Fruit fly (Drosophila melanogaster) whole organism, wandering third instar larva: ENCODE results near the gene CG43407.

Experiments
- Abd-B ChIP-seq: fragments of >200 bp; optimal IDR thresholded peaks from 2 replicates; lab custom pipeline; 2017; ENCODE audit warnings: missing biosample characterization, missing genetic modification characterization
- CG32264 ChIP-seq: fragments of 200-800 bp; sonication (Bioruptor generic); optimal IDR thresholded peaks from 2 replicates; lab custom pipeline; 2016; ENCODE audit warnings: missing biosample characterization, missing genetic modification characterization
- CG9705 ChIP-seq: fragments of 200-800 bp; sonication (Bioruptor generic); optimal IDR thresholded peaks from 2 replicates; lab custom pipeline; 2018; ENCODE audit warnings: missing biosample characterization, mild to moderate bottlenecking, missing genetic modification characterization
- CrebA ChIP-seq: fragments of 200-800 bp; sonication (Bioruptor generic); optimal IDR thresholded peaks from 2 replicates; lab custom pipeline; 2016; ENCODE audit warnings: missing biosample characterization, mild to moderate bottlenecking, missing genetic modification characterization, borderline replicate concordance
- Dfd ChIP-seq: fragments of >200 bp; optimal IDR thresholded peaks from 2 replicates; lab custom pipeline; 2017; ENCODE audit warnings: missing biosample characterization, missing genetic modification characterization
- GATAd ChIP-seq: sonication (Bioruptor generic); optimal IDR thresholded peaks from 2 replicates; lab custom pipeline; 2016; ENCODE audit warnings: missing biosample characterization, missing genetic modification characterization
- Hnf4 ChIP-seq: fragments of 200-800 bp; sonication (Bioruptor generic); optimal IDR thresholded peaks from 2 replicates; lab custom pipeline; 2016; ENCODE audit warnings: missing biosample characterization, mild to moderate bottlenecking, missing genetic modification characterization
- Hr83 ChIP-seq: fragments of 200-300 bp; sonication (Bioruptor generic); optimal IDR thresholded peaks from 2 replicates; lab custom pipeline; 2016; ENCODE audit warnings: missing biosample characterization, mild to moderate bottlenecking, missing genetic modification characterization, moderate library complexity; ENCODE audit not compliant: poor library complexity, severe bottlenecking
- Jra ChIP-seq: sonication (Bioruptor generic); optimal IDR thresholded peaks from 2 replicates; lab custom pipeline; 2016; ENCODE audit warnings: missing biosample characterization, missing genetic modification characterization
- Mio ChIP-seq: sonication (Bioruptor generic); optimal IDR thresholded peaks from 2 replicates; lab custom pipeline; 2016; ENCODE audit warnings: missing biosample characterization, missing genetic modification characterization
- Myc ChIP-seq: fragments of >200 bp; optimal IDR thresholded peaks from 2 replicates; lab custom pipeline; 2017
- N ChIP-seq: fragments of >200 bp; optimal IDR thresholded peaks from 2 replicates; lab custom pipeline; 2018; ENCODE audit warnings: missing biosample characterization, missing external identifiers, missing genetic modification characterization
- OdsH ChIP-seq: fragments of 200-800 bp; sonication (Bioruptor generic); optimal IDR thresholded peaks from 2 replicates; lab custom pipeline; 2016; ENCODE audit warnings: missing biosample characterization, mild to moderate bottlenecking, missing genetic modification characterization
- Rel ChIP-seq, 2 experiments: fragments of 200-800 bp; sonication (Bioruptor generic) in 1 of 2; optimal IDR thresholded peaks; 2 replicates in 1 of 2; 3 replicates in 1 of 2; lab custom pipeline; 2016 to 2019; ENCODE audit warnings: mild to moderate bottlenecking in 2 of 2, missing biosample characterization in 2 of 2, missing genetic modification characterization in 2 of 2, moderate library complexity in 1 of 2
- Sp1 ChIP-seq: fragments of 200-800 bp; sonication (Bioruptor generic); optimal IDR thresholded peaks from 3 replicates; lab custom pipeline; 2019; ENCODE audit warnings: missing biosample characterization, mild to moderate bottlenecking, missing genetic modification characterization, moderate library complexity
- br ChIP-seq: fragments of 200-800 bp; sonication (Bioruptor generic); optimal IDR thresholded peaks from 2 replicates; lab custom pipeline; 2016; ENCODE audit warnings: missing biosample characterization, missing genetic modification characterization
- brk ChIP-seq: fragments of 200-800 bp; sonication (Bioruptor generic); optimal IDR thresholded peaks from 2 replicates; lab custom pipeline; 2016; ENCODE audit warnings: missing biosample characterization, mild to moderate bottlenecking, missing genetic modification characterization
- dl ChIP-seq, 2 experiments: fragments of 175-275, 200-275 bp in 1 of 2; fragments of 200-275 bp in 1 of 2; sonication (Bioruptor generic); optimal IDR thresholded peaks; lab custom pipeline; 2018; ENCODE audit warnings: mild to moderate bottlenecking in 2 of 2, missing biosample characterization in 2 of 2, missing genetic modification characterization in 2 of 2, moderate library complexity in 2 of 2; ENCODE audit not compliant: partially characterized antibody in 2 of 2, insufficient read depth in 1 of 2
- dmrt93B ChIP-seq: fragments of 200-800 bp; sonication (Bioruptor generic); optimal IDR thresholded peaks from 2 replicates; lab custom pipeline; 2018; ENCODE audit warnings: missing biosample characterization, mild to moderate bottlenecking, missing genetic modification characterization
- dsf ChIP-seq: sonication (Bioruptor generic); optimal IDR thresholded peaks from 2 replicates; lab custom pipeline; 2016; ENCODE audit warnings: missing biosample characterization, missing genetic modification characterization, borderline replicate concordance
- ey ChIP-seq: fragments of 200-800 bp; sonication (Bioruptor generic); optimal IDR thresholded peaks from 2 replicates; lab custom pipeline; 2016; ENCODE audit warnings: missing biosample characterization, missing genetic modification characterization
- foxo ChIP-seq, 2 experiments: fragments of 200-800 bp; sonication (Bioruptor generic); optimal IDR thresholded peaks; 2 replicates in 1 of 2; 3 replicates in 1 of 2; lab custom pipeline; 2016 to 2017; ENCODE audit warnings: missing biosample characterization in 2 of 2, missing genetic modification characterization in 2 of 2
- fru ChIP-seq: fragments of 200-800 bp; sonication (Bioruptor generic); optimal IDR thresholded peaks from 3 replicates; lab custom pipeline; 2016; ENCODE audit warnings: missing biosample characterization, mild to moderate bottlenecking, missing genetic modification characterization
- h ChIP-seq: fragments of 200-800 bp; sonication (Bioruptor generic); optimal IDR thresholded peaks from 3 replicates; lab custom pipeline; 2016; ENCODE audit warnings: missing biosample characterization, mild to moderate bottlenecking, missing genetic modification characterization
- jim ChIP-seq: fragments of 175-275, 200-325 bp; sonication (Bioruptor generic); optimal IDR thresholded peaks from 2 replicates; lab custom pipeline; 2016; ENCODE audit warnings: missing biosample characterization, mild to moderate bottlenecking, missing genetic modification characterization
- lola ChIP-seq: fragments of >200 bp; optimal IDR thresholded peaks from 2 replicates; lab custom pipeline; 2017; ENCODE audit warnings: missing biosample characterization, missing genetic modification characterization
- pan ChIP-seq: fragments of >200 bp; optimal IDR thresholded peaks from 2 replicates; lab custom pipeline; 2017
- psq ChIP-seq: fragments of 200-800 bp; sonication (Bioruptor generic); optimal IDR thresholded peaks from 3 replicates; lab custom pipeline; 2017; ENCODE audit warnings: missing biosample characterization, mild to moderate bottlenecking, missing genetic modification characterization, moderate library complexity
- rgr ChIP-seq: fragments of 200-800 bp; sonication (Bioruptor generic); optimal IDR thresholded peaks from 3 replicates; lab custom pipeline; 2016; ENCODE audit warnings: missing biosample characterization, mild to moderate bottlenecking, missing genetic modification characterization
- sage ChIP-seq: fragments of 200-800 bp; sonication (Bioruptor generic); optimal IDR thresholded peaks from 2 replicates; lab custom pipeline; 2016; ENCODE audit warnings: missing biosample characterization, mild to moderate bottlenecking, missing genetic modification characterization
- sv ChIP-seq: fragments of 200-800 bp; sonication (Bioruptor generic); optimal IDR thresholded peaks from 3 replicates; lab custom pipeline; 2016; ENCODE audit warnings: missing biosample characterization, missing genetic modification characterization
- usp ChIP-seq: fragments of >200 bp; optimal IDR thresholded peaks from 2 replicates; lab custom pipeline; 2017; ENCODE audit warnings: missing biosample characterization, missing genetic modification characterization
- woc ChIP-seq: sonication (Bioruptor generic); optimal IDR thresholded peaks from 2 replicates; lab custom pipeline; 2016; ENCODE audit warnings: missing biosample characterization, mild to moderate bottlenecking, missing genetic modification characterization

The CG43407 gene

DNA sequence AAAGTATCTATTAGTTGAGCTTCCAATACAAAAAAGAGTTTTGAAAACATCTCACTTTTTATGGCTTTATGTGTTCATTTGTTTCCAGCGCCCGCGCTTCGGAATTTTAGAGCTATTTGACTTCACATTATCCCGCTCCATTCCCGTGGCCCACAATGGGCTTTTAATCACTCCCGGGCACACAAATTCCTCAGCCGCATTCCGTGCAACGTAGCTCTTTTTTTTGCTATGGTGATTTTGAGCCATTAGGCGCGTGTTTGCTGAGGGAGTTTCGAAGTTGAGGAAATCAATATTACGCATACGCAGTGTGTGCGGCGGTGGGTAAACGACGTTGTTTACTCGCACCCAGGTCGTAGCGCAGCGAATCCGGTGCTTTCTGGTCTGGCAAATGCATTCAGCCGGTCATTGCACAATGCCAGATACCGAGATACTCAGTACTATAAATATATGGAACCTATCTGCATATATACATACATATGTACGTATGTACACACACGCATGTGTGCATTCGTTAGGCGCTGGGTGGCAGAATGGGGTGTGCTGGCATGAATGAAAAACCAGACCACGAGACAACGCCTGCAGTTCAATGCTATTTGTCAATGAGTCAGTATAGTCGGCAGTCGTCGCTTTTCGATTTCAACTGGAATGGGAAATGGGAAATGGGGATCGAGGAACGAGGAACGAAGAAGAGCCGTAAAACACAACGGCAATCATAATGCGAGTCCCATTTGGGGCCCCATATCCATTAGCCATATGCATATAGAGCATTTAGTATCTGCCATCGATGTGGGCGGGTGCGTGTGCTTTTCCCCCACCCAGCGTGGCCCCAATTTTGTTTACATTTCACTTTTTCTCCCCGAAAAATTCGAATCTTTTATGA lies 20.1 kb upstream of the CG43407 start:
- TF ChIP-seq Jra (GFP tag; lab: Kevin White, UChicago) (no peak), dsf (GFP tag; lab: Kevin White, UChicago) (no peak), Hr83 (GFP tag; lab: Kevin White, UChicago) (no peak), CrebA (no peak), Rel (GFP tag; optimal IDR thresholded peaks at IDR 0.05; lab: Kevin White, UChicago) (no peak), Rel (tag; optimal IDR thresholded peaks at IDR 0.05; lab: Kevin White, UChicago) (no peak), sage (no peak), CG32264 (no peak), GATAd (GFP tag; lab: Kevin White, UChicago) (no peak), woc (no peak), br (GFP tag; lab: Kevin White, UChicago) (no peak), pan (lab: Kevin White, UChicago) (no peak), Abd-B (GFP tag; lab: Kevin White, UChicago) (no peak), ey (GFP tag; lab: Kevin White, UChicago) (no peak)

- TF ChIP-seq rgr (GFP tag; lab: Kevin White, UChicago): peak; percentile 41
- TF ChIP-seq Rel (GFP tag; optimal IDR thresholded peaks at IDR 0.05; lab: Kevin White, UChicago): no peak
- TF ChIP-seq Rel (tag; optimal IDR thresholded peaks at IDR 0.05; lab: Kevin White, UChicago): peak; percentile 25
- TF ChIP-seq Hr83 (GFP tag; lab: Kevin White, UChicago): peak; percentile 6
- peak; percentile 43 for TF ChIP-seq Sp1
- TF ChIP-seq brk: no peak
- TF ChIP-seq br (GFP tag; lab: Kevin White, UChicago): peak; percentile 13
- TF ChIP-seq OdsH (GFP tag; lab: Kevin White, UChicago): no peak
- TF ChIP-seq sage: peak; percentile 4
- TF ChIP-seq h (GFP tag; lab: Kevin White, UChicago): peak; percentile 44
- TF ChIP-seq CrebA: peak; percentile 64
- TF ChIP-seq N: no peak
- TF ChIP-seq psq (GFP tag; lab: Kevin White, UChicago): peak; percentile 0
- TF ChIP-seq lola (GFP tag; lab: Kevin White, UChicago): no peak
- TF ChIP-seq Mio (GFP tag; lab: Kevin White, UChicago): no peak
- no peak for TF ChIP-seq dl (GFP tag; optimal IDR thresholded peaks at IDR 0.05; lab: Kevin White, UChicago; ENCODE audit: insufficient read depth in 1 of 2, partially characterized antibody in 2 of 2)
Measured at dm6 chr3L:19072177-19072603, 19.0 kb upstream of the CG43407 start.

DNA sequence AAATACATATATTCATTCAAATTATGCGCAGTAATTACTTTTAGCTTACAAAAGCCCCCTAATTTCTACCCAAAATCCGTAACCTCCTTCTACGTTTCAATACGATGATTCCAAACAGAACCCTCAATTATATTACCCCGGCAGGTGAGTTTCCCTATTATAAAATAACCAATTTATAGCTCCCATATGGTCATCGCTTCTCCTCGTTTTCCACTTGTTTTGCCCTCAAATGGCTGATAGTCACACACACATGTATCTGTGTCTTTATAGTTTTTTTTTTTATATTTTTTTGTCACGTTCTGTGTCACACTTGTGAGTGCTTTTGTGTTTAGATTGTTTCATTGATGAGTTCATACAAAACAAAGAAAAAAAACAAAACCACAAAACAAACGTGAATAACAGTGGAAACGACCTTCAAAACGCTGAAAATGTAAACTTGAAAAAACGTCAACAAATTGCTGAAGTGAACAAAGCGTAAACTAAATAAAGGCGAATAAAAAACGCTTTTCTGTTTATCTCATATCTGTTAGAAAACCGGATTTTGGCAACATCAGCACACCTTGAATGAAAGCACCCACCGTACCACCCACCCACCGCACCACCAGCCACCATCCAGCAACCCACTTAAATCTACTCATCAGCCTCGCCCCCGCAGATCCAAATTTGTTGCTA lies 18.1 kb upstream of the CG43407 start:
- TF ChIP-seq foxo (GFP tag; optimal IDR thresholded peaks at IDR 0.05; lab: Kevin White, UChicago): peak in 1 of 2 experiments; percentile 1
- no peak for TF ChIP-seq jim (GFP tag; lab: Kevin White, UChicago)

dm6 chr3L:19063410-19063752 lies 10.2 kb upstream of the CG43407 start:
- TF ChIP-seq Hr83 (GFP tag; lab: Kevin White, UChicago) (peak; percentile 3), ey (GFP tag; lab: Kevin White, UChicago) (no peak)
- TF ChIP-seq, all 38 proteins: peak for 1

dm6 chr3L:19062472-19063409 lies 9.6 kb upstream of the CG43407 start, which contains the start of the genes Ugt316A1 and Sfxn2:
Gene Ugt316A1 (minus strand): TSS chr3L:19062816.
Gene Sfxn2 (plus strand): TSS chr3L:19063165.
- no peak for TF ChIP-seq Rel (GFP tag; optimal IDR thresholded peaks at IDR 0.05; lab: Kevin White, UChicago)
- peak; percentile 41 for TF ChIP-seq Rel (tag; optimal IDR thresholded peaks at IDR 0.05; lab: Kevin White, UChicago)
- TF ChIP-seq pan (lab: Kevin White, UChicago): no peak
- peak; percentile 99 for TF ChIP-seq Myc (lab: Kevin White, UChicago)
- TF ChIP-seq lola (GFP tag; lab: Kevin White, UChicago): no peak
- no peak for TF ChIP-seq br (GFP tag; lab: Kevin White, UChicago)
- TF ChIP-seq CrebA: no peak
- TF ChIP-seq woc: peak; percentile 69
- no peak for TF ChIP-seq Abd-B (GFP tag; lab: Kevin White, UChicago)
- TF ChIP-seq psq (GFP tag; lab: Kevin White, UChicago): peak; percentile 36
- peak; percentile 60 for TF ChIP-seq sv (GFP tag; lab: Kevin White, UChicago)
- no peak for TF ChIP-seq dmrt93B (GFP tag; lab: Kevin White, UChicago)
- no peak for TF ChIP-seq N
- TF ChIP-seq Mio (GFP tag; lab: Kevin White, UChicago): no peak
- TF ChIP-seq Sp1: peak; percentile 53
- TF ChIP-seq fru (GFP tag; lab: Kevin White, UChicago): peak; percentile 50
- TF ChIP-seq dsf (GFP tag; lab: Kevin White, UChicago): peak; percentile 2
- TF ChIP-seq Hnf4 (GFP tag; lab: Kevin White, UChicago): peak; percentile 28
- peak; percentile 31 for TF ChIP-seq ey (GFP tag; lab: Kevin White, UChicago)
- peak; percentile 26 for TF ChIP-seq Hr83 (GFP tag; lab: Kevin White, UChicago)
- TF ChIP-seq Dfd (GFP tag; lab: Kevin White, UChicago): no peak
- TF ChIP-seq CG9705: no peak
- peak in 1 of 2 experiments; percentile 56 for TF ChIP-seq foxo (GFP tag; optimal IDR thresholded peaks at IDR 0.05; lab: Kevin White, UChicago)
- TF ChIP-seq rgr (GFP tag; lab: Kevin White, UChicago): no peak
- TF ChIP-seq usp (GFP tag; lab: Kevin White, UChicago): no peak
- TF ChIP-seq sage: no peak
